Worm (Caenorhabditis elegans): ENCODE results near the gene F13A7.12.

- TF ChIP-seq nhr-237 (tag; optimal IDR thresholded peaks at IDR 0.05) (no peak), ceh-82 (tag; optimal IDR thresholded peaks at IDR 0.05) (no peak), crh-2 (tag; optimal IDR thresholded peaks at IDR 0.05) (no peak), nhr-6 (tag; optimal IDR thresholded peaks at IDR 0.05) (no peak), snpc-4 (tag; optimal IDR thresholded peaks at IDR 0.05) (no peak), lin-13 (GFP tag; optimal IDR thresholded peaks at IDR 0.05) (no peak), aly-2 (tag; optimal IDR thresholded peaks at IDR 0.05) (no peak), nhr-25 (tag; optimal IDR thresholded peaks at IDR 0.05) (no peak), gmeb-1 (tag; optimal IDR thresholded peaks at IDR 0.05) (no peak), nhr-77 (tag; optimal IDR thresholded peaks at IDR 0.05) (no peak), unc-62 (GFP tag; optimal IDR thresholded peaks at IDR 0.05) (no peak), zag-1 (tag; optimal IDR thresholded peaks at IDR 0.05) (no peak), elt-3 (tag; optimal IDR thresholded peaks at IDR 0.05) (no peak), ama-1 (optimal IDR thresholded peaks at IDR 0.05) (no peak)
These were observed 24.9 kb downstream of the F13A7.12 start, which contains the start of gene srw-48 for ce11 chrV:16420696-16421095.

All from whole organism, L2 larva.